Fruit fly (Drosophila melanogaster) S2 (cell line): ENCODE data around the gene CG4477.

ENCODE experiments used
- CG8478 ChIP-seq: fragments of >200 bp; optimal IDR thresholded peaks from 2 replicates; lab custom pipeline; 2018
- CTCF ChIP-seq, 2 experiments: fragments of >200 bp; optimal IDR thresholded peaks; 2 replicates each; lab custom pipeline; 2018

The CG4477 gene

dm6 chr3L:9249925-9250324 is at the start of gene CG4477:
Gene CG4477 (plus strand): TSS chr3L:9250225.
- TF ChIP-seq CTCF (optimal IDR thresholded peaks at IDR 0.05; lab: Kevin White, UChicago) (no peak), CG8478 (lab: Kevin White, UChicago) (no peak)

DNA sequence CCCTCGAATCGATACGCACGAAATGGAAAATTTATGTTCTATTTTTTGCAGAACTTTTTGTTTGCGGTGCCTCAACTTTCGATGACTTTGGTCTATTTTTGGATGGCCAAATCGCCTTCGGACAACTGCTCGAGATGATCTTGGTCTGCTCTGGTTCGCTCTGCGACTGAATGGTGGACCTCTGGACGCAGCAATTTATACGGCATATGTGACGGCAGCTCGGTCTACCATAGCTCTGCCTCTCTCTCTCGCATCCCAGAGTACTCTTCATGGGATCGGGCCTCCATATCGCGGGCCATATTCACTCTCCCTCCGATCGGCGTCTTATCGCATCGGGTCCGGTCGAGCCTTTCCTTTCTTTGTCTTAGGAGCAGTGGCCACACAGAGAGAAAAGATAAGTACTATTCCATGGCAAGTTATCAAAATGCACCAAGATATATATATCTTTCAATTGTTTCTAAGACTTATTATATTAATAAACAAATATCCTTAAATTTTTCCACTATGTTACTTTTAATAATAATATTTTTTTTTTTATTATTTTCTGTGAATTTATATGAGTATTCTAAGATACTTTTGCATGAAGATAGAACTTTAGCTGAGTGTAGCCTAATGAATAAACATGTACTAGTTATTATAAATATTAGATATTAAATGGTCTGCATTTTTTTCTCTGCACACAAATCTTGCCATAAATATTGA is 41.2 kb upstream of the CG4477 start, which contains the start of gene Slc45-1:
Gene Slc45-1, minus strand, starts transcription at position 150 of the 702 bp plus-strand sequence.
- TF ChIP-seq CTCF (optimal IDR thresholded peaks at IDR 0.05; lab: Kevin White, UChicago), result no peak
- TF ChIP-seq CG8478 (lab: Kevin White, UChicago), result no peak

DNA sequence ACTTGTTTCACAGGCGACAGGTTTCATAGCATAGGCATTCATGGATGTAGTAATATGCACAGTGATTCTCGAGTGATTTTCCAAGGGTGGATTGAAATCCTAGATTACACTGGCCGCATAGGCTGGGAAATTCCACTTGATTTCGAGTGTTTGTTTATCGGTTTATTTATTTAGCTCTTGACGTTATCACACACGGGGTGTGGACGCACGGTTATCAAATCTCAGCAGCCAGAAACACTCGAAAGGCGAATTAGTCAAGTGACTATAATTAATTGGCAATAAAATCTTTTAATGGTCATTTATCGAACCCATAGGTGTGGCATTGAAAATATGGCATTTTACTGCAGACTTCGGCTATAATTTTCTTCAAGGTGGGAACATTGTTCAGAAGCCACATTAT is 40.4 kb upstream of the CG4477 start:
- no peak for TF ChIP-seq CG8478 (lab: Kevin White, UChicago)
- TF ChIP-seq CTCF (optimal IDR thresholded peaks at IDR 0.05; lab: Kevin White, UChicago), result no peak

DNA sequence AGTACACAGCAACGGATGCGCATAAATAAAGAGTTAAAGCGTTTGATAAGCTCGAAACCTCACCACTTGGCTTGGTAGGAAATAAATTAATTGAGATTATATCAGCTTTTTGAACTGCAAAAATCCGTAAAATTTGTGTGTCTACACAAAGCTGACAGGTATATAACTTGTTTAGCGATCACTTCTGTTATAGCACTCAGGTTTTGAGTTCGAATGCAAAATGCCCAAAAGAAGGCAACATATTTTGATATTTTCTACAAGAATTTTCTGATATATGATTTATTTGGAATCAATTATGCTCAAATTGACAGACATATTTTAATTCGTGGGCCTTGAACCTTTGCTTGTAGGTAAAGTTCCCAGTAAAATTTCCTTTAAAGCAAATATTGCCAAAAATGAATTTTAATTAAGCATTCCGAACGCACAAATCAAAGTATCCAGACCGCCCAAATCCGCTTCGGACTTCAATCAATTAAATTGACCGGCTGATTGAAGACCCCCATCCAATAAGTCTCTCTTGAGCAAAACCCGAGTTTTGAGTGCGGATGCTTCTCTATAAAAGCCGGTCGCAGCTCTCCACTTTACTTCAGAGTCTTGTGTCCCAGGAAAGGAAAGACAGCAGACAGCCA is 38.6 kb upstream of the CG4477 start, which contains the start of gene CG4476:
Gene CG4476, plus strand, starts transcription at position 579 of the 629 bp plus-strand sequence.
- TF ChIP-seq CTCF (optimal IDR thresholded peaks at IDR 0.05; lab: Kevin White, UChicago) (no peak), CG8478 (lab: Kevin White, UChicago) (no peak)

DNA sequence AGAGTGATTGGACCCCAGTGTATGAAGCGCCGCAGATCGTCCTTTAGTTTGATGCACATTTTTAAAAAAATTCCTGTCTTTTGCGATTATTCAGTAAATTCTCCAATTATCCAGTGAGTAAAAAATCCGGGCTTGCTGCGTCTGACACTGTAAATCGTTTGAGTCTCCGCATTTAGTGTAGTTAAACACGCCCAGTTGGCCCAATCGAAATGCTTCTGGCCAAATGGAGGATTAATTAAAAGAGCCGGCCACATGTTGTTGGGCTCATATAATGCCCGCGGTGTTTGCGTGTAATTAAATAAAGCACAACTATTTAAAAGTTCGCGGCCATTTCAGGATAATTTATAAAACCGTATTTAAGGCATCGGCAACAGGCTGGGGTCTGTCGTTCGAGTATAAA is 13.5 kb upstream of the CG4477 start, which contains the start of gene CG4483:
Gene CG4483, minus strand, starts transcription at position 101 of the 400 bp plus-strand sequence.
- TF ChIP-seq CG8478 (lab: Kevin White, UChicago), result no peak
- TF ChIP-seq CTCF (optimal IDR thresholded peaks at IDR 0.05; lab: Kevin White, UChicago), result no peak

DNA sequence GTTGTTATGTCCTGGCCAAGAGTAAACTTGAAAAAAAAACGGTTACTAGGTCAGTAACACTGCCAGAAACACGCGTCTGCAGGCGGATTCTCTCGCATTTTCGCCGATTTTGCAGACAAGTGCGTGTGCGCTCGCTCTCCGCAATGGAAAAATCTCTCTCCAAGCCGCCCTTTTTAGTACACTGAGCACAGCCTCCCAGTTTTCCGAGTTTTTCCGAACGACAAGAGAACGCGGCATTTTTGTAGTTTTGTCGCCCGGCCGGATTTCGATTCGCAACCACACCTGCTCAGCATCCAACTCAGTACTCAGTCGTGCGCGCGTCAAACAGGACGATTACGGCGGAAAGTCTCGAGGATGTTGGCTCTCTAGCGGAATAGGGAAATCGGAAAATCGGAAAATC is 1.7 kb downstream of the CG4477 start, which contains the start of gene GluRIB:
Gene GluRIB, plus strand, starts transcription at position 301 of the 400 bp plus-strand sequence.
- TF ChIP-seq CG8478 (lab: Kevin White, UChicago), result no peak
- no peak for TF ChIP-seq CTCF (optimal IDR thresholded peaks at IDR 0.05; lab: Kevin White, UChicago)

DNA sequence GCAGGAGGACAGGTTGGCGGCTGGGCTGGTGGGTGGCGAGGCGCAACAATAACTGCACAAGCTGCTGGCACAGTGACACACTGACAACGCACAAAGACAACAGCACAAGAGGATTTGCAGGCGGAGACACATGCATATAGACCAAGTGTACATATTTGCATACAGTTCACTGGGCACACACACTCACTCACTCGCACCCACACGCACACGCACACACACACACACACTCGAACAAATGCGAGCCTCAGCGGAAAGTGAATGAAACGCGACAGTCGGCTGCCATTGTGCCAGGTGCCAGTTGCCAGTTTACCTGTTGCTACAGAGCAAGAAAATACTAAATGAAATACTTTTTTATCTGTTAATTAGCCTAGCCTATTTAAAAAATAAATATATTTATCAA is 5.1 kb downstream of the CG4477 start:
- TF ChIP-seq CG8478 (lab: Kevin White, UChicago) (no peak), CTCF (optimal IDR thresholded peaks at IDR 0.05; lab: Kevin White, UChicago) (no peak)

DNA sequence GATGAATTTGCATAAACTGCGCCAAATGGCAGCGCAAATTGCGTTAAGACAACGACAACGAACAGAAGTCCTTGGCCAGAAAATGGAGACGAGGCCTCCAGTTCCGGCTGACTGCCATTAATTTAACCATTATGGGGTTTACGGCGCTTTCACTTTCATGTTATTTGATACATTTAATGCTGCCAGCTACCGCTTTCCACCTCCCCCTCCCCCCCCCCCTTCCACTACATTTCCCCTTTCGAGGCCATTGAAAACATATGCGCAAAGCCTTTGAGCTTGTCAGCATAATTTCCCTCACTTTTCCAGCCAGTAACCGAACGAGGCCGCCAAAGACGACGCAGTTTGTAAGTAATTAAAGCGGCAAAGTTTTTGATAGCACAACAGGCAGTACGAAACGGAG is 12.2 kb downstream of the CG4477 start:
- TF ChIP-seq CTCF (optimal IDR thresholded peaks at IDR 0.05; lab: Kevin White, UChicago) (no peak), CG8478 (lab: Kevin White, UChicago) (no peak)

dm6 chr3L:9283743-9284142 is 33.7 kb downstream of the CG4477 start:
- no peak for TF ChIP-seq CTCF (optimal IDR thresholded peaks at IDR 0.05; lab: Kevin White, UChicago)
- no peak for TF ChIP-seq CG8478 (lab: Kevin White, UChicago)
